Fruit fly (Drosophila melanogaster) whole organism, embryonic: ENCODE results near the gene CG13605.

ENCODE experiments used
- Aef1 ChIP-seq: fragments of 200-800 bp; sonication (Bioruptor generic); IDR thresholded peaks from 3 replicates; pipeline ENCODE4 v1.3.6; 2022; ENCODE audit warnings: missing biosample characterization, missing genetic modification characterization
- B-H2 ChIP-seq: fragments of 200-800 bp; sonication (Bioruptor generic); optimal IDR thresholded peaks from 2 replicates; lab custom pipeline; 2018; ENCODE audit warnings: missing biosample characterization, mild to moderate bottlenecking, missing genetic modification characterization
- Bdp1 ChIP-seq: fragments of 200-800 bp; sonication (Bioruptor generic); optimal IDR thresholded peaks from 3 replicates; lab custom pipeline; 2016; ENCODE audit warnings: missing biosample characterization, missing genetic modification characterization
- Blimp-1 ChIP-seq: fragments of 200-800 bp; sonication (Bioruptor generic); optimal IDR thresholded peaks from 3 replicates; lab custom pipeline; 2018; ENCODE audit warnings: missing biosample characterization, missing genetic modification characterization, mild to moderate bottlenecking, moderate library complexity, missing genetic modification reagents
- CG10321 ChIP-seq: fragments of 200-800 bp; sonication (Bioruptor generic); IDR thresholded peaks from 2 replicates; pipeline ENCODE4 v1.3.6; 2022; ENCODE audit warnings: missing biosample characterization, missing genetic modification characterization
- CG11085 ChIP-seq: fragments of 200-800 bp; sonication (Bioruptor generic); IDR thresholded peaks from 2 replicates; pipeline ENCODE4 v1.3.6; 2022; ENCODE audit warnings: missing biosample characterization, missing genetic modification characterization
- CG13123 ChIP-seq: fragments of 200-800 bp; sonication (Bioruptor generic); optimal IDR thresholded peaks from 2 replicates; lab custom pipeline; 2016; ENCODE audit warnings: missing biosample characterization, missing genetic modification characterization
- CG13424 ChIP-seq: fragments of 200-800 bp; sonication (Bioruptor generic); optimal IDR thresholded peaks from 2 replicates; lab custom pipeline; 2019; ENCODE audit warnings: missing biosample characterization, mild to moderate bottlenecking, missing genetic modification characterization, moderate library complexity
- CG13624 ChIP-seq: fragments of 200-800 bp; sonication (Bioruptor generic); optimal IDR thresholded peaks from 2 replicates; lab custom pipeline; 2016; ENCODE audit warnings: missing biosample characterization, missing genetic modification characterization
- CG1529 ChIP-seq: fragments of 200-800 bp; sonication (Bioruptor generic); optimal IDR thresholded peaks from 3 replicates; lab custom pipeline; 2018; ENCODE audit warnings: missing biosample characterization, missing genetic modification characterization
- CG15514 ChIP-seq: fragments of 200-800 bp; sonication (Bioruptor generic); optimal IDR thresholded peaks from 3 replicates; lab custom pipeline; 2017; ENCODE audit warnings: missing biosample characterization, missing genetic modification characterization, mild to moderate bottlenecking, moderate library complexity, missing genetic modification reagents
- CG1603 ChIP-seq: fragments of 200-800 bp; sonication (Bioruptor generic); optimal IDR thresholded peaks from 2 replicates; lab custom pipeline; 2019; ENCODE audit warnings: missing biosample characterization, mild to moderate bottlenecking, missing genetic modification characterization, moderate library complexity
- CG17568 ChIP-seq: fragments of 200-800 bp; sonication (Bioruptor generic); optimal IDR thresholded peaks from 2 replicates; lab custom pipeline; 2018; ENCODE audit warnings: missing biosample characterization, mild to moderate bottlenecking, missing genetic modification characterization, moderate library complexity
- CG17802 ChIP-seq: fragments of 200-800 bp; sonication (Bioruptor generic); optimal IDR thresholded peaks from 2 replicates; lab custom pipeline; 2018; ENCODE audit warnings: missing biosample characterization, mild to moderate bottlenecking, missing genetic modification characterization, moderate library complexity
- CG2712 ChIP-seq: fragments of 200-800 bp; optimal IDR thresholded peaks from 3 replicates; lab custom pipeline; 2019; ENCODE audit warnings: missing biosample characterization, mild to moderate bottlenecking, missing genetic modification characterization, moderate library complexity
- CG3838 ChIP-seq: fragments of 200-800 bp; sonication (Bioruptor generic); optimal IDR thresholded peaks from 3 replicates; lab custom pipeline; 2016; ENCODE audit warnings: missing biosample characterization, missing genetic modification characterization
- CG4360 ChIP-seq: fragments of 200-800 bp; sonication (Bioruptor generic); IDR thresholded peaks from 2 replicates; pipeline ENCODE4 v1.3.6; 2022; ENCODE audit warnings: missing biosample characterization, missing genetic modification characterization
- CG4854 ChIP-seq: fragments of 200-800 bp; sonication (Bioruptor generic); optimal IDR thresholded peaks from 2 replicates; lab custom pipeline; 2016; ENCODE audit warnings: missing biosample characterization, missing genetic modification characterization, inconsistent platforms
- CG6791 ChIP-seq: fragments of 200-800 bp; sonication (Bioruptor generic); IDR thresholded peaks from 3 replicates; pipeline ENCODE4 v1.3.6; 2022; ENCODE audit warnings: missing biosample characterization, missing genetic modification characterization; ENCODE audit not compliant: partially characterized antibody
- CG7786 ChIP-seq: fragments of 200-800 bp; sonication (Bioruptor generic); optimal IDR thresholded peaks from 2 replicates; lab custom pipeline; 2016; ENCODE audit warnings: missing biosample characterization, missing genetic modification characterization
- Dp ChIP-seq: fragments of 200-800 bp; sonication (Bioruptor generic); optimal IDR thresholded peaks from 2 replicates; lab custom pipeline; 2018; ENCODE audit warnings: missing biosample characterization, mild to moderate bottlenecking, missing genetic modification characterization, moderate library complexity
- GATAe ChIP-seq: fragments of 200-800 bp; sonication (Bioruptor generic); conservative IDR thresholded peaks from 2 replicates; pipeline ENCODE4 v1.3.6; 2022; ENCODE audit warnings: missing biosample characterization, missing genetic modification characterization
- HLH4C ChIP-seq: fragments of 200-800 bp; sonication (Bioruptor generic); IDR thresholded peaks from 3 replicates; pipeline ENCODE4 v1.3.6; 2022; ENCODE audit warnings: missing biosample characterization, missing genetic modification characterization; ENCODE audit not compliant: partially characterized antibody
- Hey ChIP-seq: fragments of 200-800 bp; sonication (Bioruptor generic); optimal IDR thresholded peaks from 3 replicates; lab custom pipeline; 2018; ENCODE audit warnings: missing biosample characterization, mild to moderate bottlenecking, missing genetic modification characterization
- Hsf ChIP-seq: fragments of 200-800 bp; sonication (Bioruptor generic); optimal IDR thresholded peaks from 3 replicates; lab custom pipeline; 2016; ENCODE audit warnings: missing biosample characterization, missing genetic modification characterization
- Rx ChIP-seq: fragments of 200-800 bp; sonication (Bioruptor generic); IDR thresholded peaks from 2 replicates; pipeline ENCODE4 v1.3.6; 2022; ENCODE audit warnings: missing biosample characterization, missing genetic modification characterization
- Sox102F ChIP-seq: fragments of 200-800 bp; sonication (Bioruptor generic); optimal IDR thresholded peaks from 2 replicates; lab custom pipeline; 2018; ENCODE audit warnings: missing biosample characterization, mild to moderate bottlenecking, missing genetic modification characterization, moderate library complexity
- al ChIP-seq: fragments of 200-800 bp; sonication (Bioruptor generic); IDR thresholded peaks from 2 replicates; pipeline ENCODE4 v1.3.6; 2022; ENCODE audit warnings: missing biosample characterization, missing genetic modification characterization
- aop ChIP-seq: fragments of 200-800 bp; sonication (Bioruptor generic); IDR thresholded peaks from 2 replicates; pipeline ENCODE4 v1.3.6; 2022; ENCODE audit warnings: missing biosample characterization, missing genetic modification characterization
- cato ChIP-seq: fragments of 200-800 bp; sonication (Bioruptor generic); optimal IDR thresholded peaks from 2 replicates; lab custom pipeline; 2016; ENCODE audit warnings: missing biosample characterization, missing genetic modification characterization, borderline replicate concordance
- cg ChIP-seq: fragments of 200-800 bp; sonication (Bioruptor generic); optimal IDR thresholded peaks from 3 replicates; lab custom pipeline; 2019; ENCODE audit warnings: missing biosample characterization, mild to moderate bottlenecking, missing genetic modification characterization, moderate library complexity
- crp ChIP-seq, 2 experiments: fragments of 200-800 bp; sonication (Bioruptor generic); optimal IDR thresholded peaks; 2 replicates in 1 of 2; 3 replicates in 1 of 2; lab custom pipeline; 2017; ENCODE audit warnings: missing biosample characterization in 2 of 2, missing genetic modification characterization in 2 of 2, mild to moderate bottlenecking in 1 of 2, moderate library complexity in 1 of 2
- en ChIP-seq: fragments of 200-800 bp; sonication (Bioruptor generic); optimal IDR thresholded peaks from 2 replicates; lab custom pipeline; 2016; ENCODE audit warnings: missing biosample characterization, missing genetic modification characterization
- ewg ChIP-seq: fragments of 200-800 bp; sonication (Bioruptor generic); optimal IDR thresholded peaks from 3 replicates; lab custom pipeline; 2017; ENCODE audit warnings: mild to moderate bottlenecking, missing biosample characterization, missing genetic modification reagents, missing genetic modification characterization
- fru ChIP-seq: fragments of >200 bp; optimal IDR thresholded peaks from 2 replicates; lab custom pipeline; 2017
- gce ChIP-seq: fragments of 200-800 bp; sonication (Bioruptor generic); IDR thresholded peaks from 3 replicates; pipeline ENCODE4 v1.3.6; 2022; ENCODE audit warnings: missing biosample characterization, missing genetic modification characterization
- h ChIP-seq: fragments of >200 bp; optimal IDR thresholded peaks from 2 replicates; lab custom pipeline; 2017
- kay ChIP-seq: fragments of 200-800 bp; sonication (Bioruptor generic); optimal IDR thresholded peaks from 2 replicates; lab custom pipeline; 2016; ENCODE audit warnings: missing biosample characterization, missing genetic modification characterization
- lab ChIP-seq: fragments of 200-800 bp; sonication (Bioruptor generic); optimal IDR thresholded peaks from 3 replicates; lab custom pipeline; 2017; ENCODE audit warnings: missing biosample characterization, missing genetic modification characterization, mild to moderate bottlenecking, moderate library complexity, missing genetic modification reagents
- lmd ChIP-seq: fragments of 200-800 bp; sonication (Bioruptor generic); IDR thresholded peaks from 2 replicates; pipeline ENCODE4 v1.3.6; 2022; ENCODE audit warnings: missing biosample characterization, missing genetic modification characterization
- lov ChIP-seq, 2 experiments: fragments of 200-800 bp in 1 of 2; fragments of >200 bp in 1 of 2; sonication (Bioruptor generic) in 1 of 2; IDR thresholded peaks in 1 of 2; optimal IDR thresholded peaks in 1 of 2; 2 replicates in 1 of 2; 3 replicates in 1 of 2; pipeline versions ENCODE4 v1.3.6 to Lab custom; 2017 to 2022; ENCODE audit warnings: missing biosample characterization in 1 of 2, missing genetic modification characterization in 1 of 2
- peb ChIP-seq: fragments of 200-800 bp; sonication (Bioruptor generic); IDR thresholded peaks from 2 replicates; pipeline ENCODE4 v1.3.6; 2022; ENCODE audit warnings: missing biosample characterization, missing genetic modification characterization
- prd ChIP-seq, 3 experiments: fragments of >200 bp in 2 of 3; fragments of 200-800 bp in 1 of 3; sonication (Bioruptor generic) in 1 of 3; optimal IDR thresholded peaks in 2 of 3; IDR thresholded peaks in 1 of 3; 2 replicates in 2 of 3; 3 replicates in 1 of 3; pipeline versions ENCODE4 v1.3.6 to Lab custom; 2017 to 2022; ENCODE audit warnings: missing biosample characterization in 1 of 3, missing genetic modification characterization in 1 of 3
- pzg ChIP-seq: fragments of 200-800 bp; sonication (Bioruptor generic); optimal IDR thresholded peaks from 3 replicates; lab custom pipeline; 2018; ENCODE audit warnings: missing biosample characterization, mild to moderate bottlenecking, missing genetic modification characterization, moderate library complexity
- sima ChIP-seq: fragments of 200-800 bp; sonication (Bioruptor generic); optimal IDR thresholded peaks from 2 replicates; lab custom pipeline; 2016; ENCODE audit warnings: missing biosample characterization, missing genetic modification characterization
- slbo ChIP-seq: fragments of 200-800 bp; sonication (Bioruptor generic); IDR thresholded peaks from 2 replicates; pipeline ENCODE4 v1.3.6; 2022; ENCODE audit warnings: missing biosample characterization, missing genetic modification characterization
- sr ChIP-seq: fragments of 200-800 bp; sonication (Bioruptor generic); IDR thresholded peaks from 3 replicates; pipeline ENCODE4 v1.3.6; 2022; ENCODE audit warnings: missing biosample characterization, missing genetic modification characterization
- unc-4 ChIP-seq: fragments of 200-800 bp; sonication (Bioruptor generic); IDR thresholded peaks from 2 replicates; pipeline ENCODE4 v1.3.6; 2022; ENCODE audit warnings: missing biosample characterization, missing genetic modification characterization; ENCODE audit not compliant: partially characterized antibody

CG13605 gene

dm6 chr3R:24112320-24113069 is at the start of gene CG13605 (continued):
- peak; percentile 80 for TF ChIP-seq CG2712 (tag; lab: Kevin White, UChicago)
- TF ChIP-seq Blimp-1 (GFP tag; lab: Kevin White, UChicago): peak; percentile 72
- 0 out of 2 replicates have a peak, but pooled peaks have one; percentile 29 for TF ChIP-seq CG11085 (GFP tag; lab: Robert Waterston, UW)
- TF ChIP-seq CG3838 (GFP tag; lab: Kevin White, UChicago): no peak
- peak; percentile 82 for TF ChIP-seq Sox102F (GFP tag; lab: Kevin White, UChicago)
- peak; percentile 55 for TF ChIP-seq CG13624 (GFP tag; lab: Kevin White, UChicago)
- TF ChIP-seq slbo (GFP tag; lab: Robert Waterston, UW): peak; percentile 86
- TF ChIP-seq sr (GFP tag; lab: Robert Waterston, UW): no peak
- TF ChIP-seq CG4854 (GFP tag; lab: Kevin White, UChicago): peak; percentile 57
- peak; percentile 54 for TF ChIP-seq CG7786 (GFP tag; lab: Kevin White, UChicago)
- TF ChIP-seq Rx (GFP tag; lab: Robert Waterston, UW): peak; percentile 23; the same call in 1 of the 2 replicates
- TF ChIP-seq aop: peak; percentile 43; the same call in 1 of the 2 replicates
- TF ChIP-seq pzg (GFP tag; lab: Kevin White, UChicago): peak; percentile 63
- TF ChIP-seq prd (optimal IDR thresholded peaks at IDR 0.05; lab: Kevin White, UChicago): no peak
- peak; percentile 67 for TF ChIP-seq prd (GFP tag; IDR thresholded peaks at IDR 0.05; lab: Robert Waterston, UW)
- peak; percentile 57 for TF ChIP-seq B-H2 (GFP tag; lab: Kevin White, UChicago)
- peak; percentile 36 for TF ChIP-seq CG1603 (tag; lab: Kevin White, UChicago)
- 0 out of 2 replicates have a peak, but pooled peaks have one; percentile 20 for TF ChIP-seq CG10321
- no peak for TF ChIP-seq sima (GFP tag; lab: Kevin White, UChicago)
- TF ChIP-seq HLH4C (GFP tag; lab: Robert Waterston, UW): 0 out of 3 replicates have a peak, but pooled peaks have one; percentile 33
- peak; percentile 54; the same call in 1 of the 3 replicates for TF ChIP-seq gce (GFP tag; lab: Robert Waterston, UW)
- TF ChIP-seq crp (GFP tag; optimal IDR thresholded peaks at IDR 0.05; lab: Kevin White, UChicago): no peak
- TF ChIP-seq Dp (GFP tag; lab: Kevin White, UChicago): peak; percentile 80
- TF ChIP-seq CG1529: peak; percentile 24
- no peak for TF ChIP-seq CG13123 (GFP tag; lab: Kevin White, UChicago)
- peak; percentile 4 for TF ChIP-seq cato (GFP tag; lab: Kevin White, UChicago)
- TF ChIP-seq CG13424 (tag; lab: Kevin White, UChicago): peak; percentile 72
- TF ChIP-seq CG15514 (GFP tag; lab: Kevin White, UChicago): peak; percentile 80
- TF ChIP-seq kay (GFP tag; lab: Kevin White, UChicago): peak; percentile 48
- TF ChIP-seq GATAe (GFP tag; lab: Robert Waterston, UW): no peak
- peak; percentile 48; the same call in 2 of the 3 replicates for TF ChIP-seq CG6791 (GFP tag; lab: Robert Waterston, UW)
- TF ChIP-seq al (GFP tag; lab: Robert Waterston, UW): peak; percentile 58
- TF ChIP-seq CG17568 (GFP tag; lab: Kevin White, UChicago): peak; percentile 79
- no peak for TF ChIP-seq lov (optimal IDR thresholded peaks at IDR 0.05; lab: Kevin White, UChicago)
- 0 out of 3 replicates have a peak, but pooled peaks have one; percentile 73 for TF ChIP-seq lov (GFP tag; IDR thresholded peaks at IDR 0.05; lab: Robert Waterston, UW)
- peak; percentile 35 for TF ChIP-seq ewg (GFP tag; lab: Kevin White, UChicago)
- TF ChIP-seq Hsf (GFP tag; lab: Kevin White, UChicago): peak; percentile 54
- peak; percentile 76 for TF ChIP-seq lmd (GFP tag; lab: Robert Waterston, UW)
- peak; percentile 63; the same call in 2 of the 3 replicates for TF ChIP-seq Aef1
- TF ChIP-seq Hey (tag; lab: Kevin White, UChicago): no peak
- peak; percentile 97 for TF ChIP-seq Bdp1 (GFP tag; lab: Kevin White, UChicago)
- TF ChIP-seq CG17802 (tag; lab: Kevin White, UChicago): no peak
- no peak for TF ChIP-seq fru (lab: Kevin White, UChicago)
- TF ChIP-seq lab (GFP tag; lab: Kevin White, UChicago): peak; percentile 92
- TF ChIP-seq cg (GFP tag; lab: Kevin White, UChicago): no peak
- TF ChIP-seq peb (GFP tag; lab: Robert Waterston, UW): no peak
- TF ChIP-seq h: no peak
- no peak for TF ChIP-seq unc-4 (GFP tag; lab: Robert Waterston, UW)
- TF ChIP-seq en (GFP tag; lab: Kevin White, UChicago): no peak
- TF ChIP-seq CG4360 (GFP tag; lab: Robert Waterston, UW): no peak
